Fruit fly (Drosophila melanogaster) whole organism, wandering third instar larva: ENCODE results near the gene nrv3.

Experiments used
- Abd-B ChIP-seq: fragments of >200 bp; optimal IDR thresholded peaks from 2 replicates; lab custom pipeline; 2017; ENCODE audit warnings: missing biosample characterization, missing genetic modification characterization
- CG32264 ChIP-seq: fragments of 200-800 bp; sonication (Bioruptor generic); optimal IDR thresholded peaks from 2 replicates; lab custom pipeline; 2016; ENCODE audit warnings: missing biosample characterization, missing genetic modification characterization
- Dfd ChIP-seq: fragments of >200 bp; optimal IDR thresholded peaks from 2 replicates; lab custom pipeline; 2017; ENCODE audit warnings: missing biosample characterization, missing genetic modification characterization
- Dif ChIP-seq: fragments of 200-275, 200-300 bp; sonication (Bioruptor generic); optimal IDR thresholded peaks from 2 replicates; lab custom pipeline; 2018; ENCODE audit warnings: missing biosample characterization, missing genetic modification characterization; ENCODE audit not compliant: partially characterized antibody
- GATAd ChIP-seq: sonication (Bioruptor generic); optimal IDR thresholded peaks from 2 replicates; lab custom pipeline; 2016; ENCODE audit warnings: missing biosample characterization, missing genetic modification characterization
- HLH106 ChIP-seq: fragments of 200-800 bp; optimal IDR thresholded peaks from 3 replicates; lab custom pipeline; 2019; ENCODE audit warnings: missing biosample characterization, mild to moderate bottlenecking, missing genetic modification characterization, moderate library complexity
- Hnf4 ChIP-seq: fragments of 200-800 bp; sonication (Bioruptor generic); optimal IDR thresholded peaks from 2 replicates; lab custom pipeline; 2016; ENCODE audit warnings: missing biosample characterization, mild to moderate bottlenecking, missing genetic modification characterization
- Hr83 ChIP-seq: fragments of 200-300 bp; sonication (Bioruptor generic); optimal IDR thresholded peaks from 2 replicates; lab custom pipeline; 2016; ENCODE audit warnings: missing biosample characterization, mild to moderate bottlenecking, missing genetic modification characterization, moderate library complexity; ENCODE audit not compliant: poor library complexity, severe bottlenecking
- Jra ChIP-seq: sonication (Bioruptor generic); optimal IDR thresholded peaks from 2 replicates; lab custom pipeline; 2016; ENCODE audit warnings: missing biosample characterization, missing genetic modification characterization
- Mio ChIP-seq: sonication (Bioruptor generic); optimal IDR thresholded peaks from 2 replicates; lab custom pipeline; 2016; ENCODE audit warnings: missing biosample characterization, missing genetic modification characterization
- Myc ChIP-seq: fragments of >200 bp; optimal IDR thresholded peaks from 2 replicates; lab custom pipeline; 2017
- OdsH ChIP-seq: fragments of 200-800 bp; sonication (Bioruptor generic); optimal IDR thresholded peaks from 2 replicates; lab custom pipeline; 2016; ENCODE audit warnings: missing biosample characterization, mild to moderate bottlenecking, missing genetic modification characterization
- Sp1 ChIP-seq: fragments of 200-800 bp; sonication (Bioruptor generic); optimal IDR thresholded peaks from 3 replicates; lab custom pipeline; 2019; ENCODE audit warnings: missing biosample characterization, mild to moderate bottlenecking, missing genetic modification characterization, moderate library complexity
- Vsx2 ChIP-seq: fragments of 200-300, 225-300 bp; sonication (Bioruptor generic); optimal IDR thresholded peaks from 2 replicates; lab custom pipeline; 2018; ENCODE audit warnings: missing biosample characterization, missing genetic modification characterization; ENCODE audit not compliant: partially characterized antibody
- br ChIP-seq: fragments of 200-800 bp; sonication (Bioruptor generic); optimal IDR thresholded peaks from 2 replicates; lab custom pipeline; 2016; ENCODE audit warnings: missing biosample characterization, missing genetic modification characterization
- brk ChIP-seq: fragments of 200-800 bp; sonication (Bioruptor generic); optimal IDR thresholded peaks from 2 replicates; lab custom pipeline; 2016; ENCODE audit warnings: missing biosample characterization, mild to moderate bottlenecking, missing genetic modification characterization
- dl ChIP-seq, 2 experiments: fragments of 175-275, 200-275 bp in 1 of 2; fragments of 200-275 bp in 1 of 2; sonication (Bioruptor generic); optimal IDR thresholded peaks; lab custom pipeline; 2018; ENCODE audit warnings: mild to moderate bottlenecking in 2 of 2, missing biosample characterization in 2 of 2, missing genetic modification characterization in 2 of 2, moderate library complexity in 2 of 2; ENCODE audit not compliant: partially characterized antibody in 2 of 2, insufficient read depth in 1 of 2
- dmrt93B ChIP-seq: fragments of 200-800 bp; sonication (Bioruptor generic); optimal IDR thresholded peaks from 2 replicates; lab custom pipeline; 2018; ENCODE audit warnings: missing biosample characterization, mild to moderate bottlenecking, missing genetic modification characterization
- dsf ChIP-seq: sonication (Bioruptor generic); optimal IDR thresholded peaks from 2 replicates; lab custom pipeline; 2016; ENCODE audit warnings: missing biosample characterization, missing genetic modification characterization, borderline replicate concordance
- ey ChIP-seq: fragments of 200-800 bp; sonication (Bioruptor generic); optimal IDR thresholded peaks from 2 replicates; lab custom pipeline; 2016; ENCODE audit warnings: missing biosample characterization, missing genetic modification characterization
- foxo ChIP-seq, 2 experiments: fragments of 200-800 bp; sonication (Bioruptor generic); optimal IDR thresholded peaks; 2 replicates in 1 of 2; 3 replicates in 1 of 2; lab custom pipeline; 2016 to 2017; ENCODE audit warnings: missing biosample characterization in 2 of 2, missing genetic modification characterization in 2 of 2
- h ChIP-seq: fragments of 200-800 bp; sonication (Bioruptor generic); optimal IDR thresholded peaks from 3 replicates; lab custom pipeline; 2016; ENCODE audit warnings: missing biosample characterization, mild to moderate bottlenecking, missing genetic modification characterization
- jim ChIP-seq: fragments of 175-275, 200-325 bp; sonication (Bioruptor generic); optimal IDR thresholded peaks from 2 replicates; lab custom pipeline; 2016; ENCODE audit warnings: missing biosample characterization, mild to moderate bottlenecking, missing genetic modification characterization
- pan ChIP-seq: fragments of >200 bp; optimal IDR thresholded peaks from 2 replicates; lab custom pipeline; 2017
- psq ChIP-seq: fragments of 200-800 bp; sonication (Bioruptor generic); optimal IDR thresholded peaks from 3 replicates; lab custom pipeline; 2017; ENCODE audit warnings: missing biosample characterization, mild to moderate bottlenecking, missing genetic modification characterization, moderate library complexity
- sv ChIP-seq: fragments of 200-800 bp; sonication (Bioruptor generic); optimal IDR thresholded peaks from 3 replicates; lab custom pipeline; 2016; ENCODE audit warnings: missing biosample characterization, missing genetic modification characterization
- tai ChIP-seq: sonication (Bioruptor generic); optimal IDR thresholded peaks from 2 replicates; lab custom pipeline; 2016; ENCODE audit warnings: missing biosample characterization, missing genetic modification characterization
- usp ChIP-seq: fragments of >200 bp; optimal IDR thresholded peaks from 2 replicates; lab custom pipeline; 2017; ENCODE audit warnings: missing biosample characterization, missing genetic modification characterization
- woc ChIP-seq: sonication (Bioruptor generic); optimal IDR thresholded peaks from 2 replicates; lab custom pipeline; 2016; ENCODE audit warnings: missing biosample characterization, mild to moderate bottlenecking, missing genetic modification characterization

Gene nrv3

DNA sequence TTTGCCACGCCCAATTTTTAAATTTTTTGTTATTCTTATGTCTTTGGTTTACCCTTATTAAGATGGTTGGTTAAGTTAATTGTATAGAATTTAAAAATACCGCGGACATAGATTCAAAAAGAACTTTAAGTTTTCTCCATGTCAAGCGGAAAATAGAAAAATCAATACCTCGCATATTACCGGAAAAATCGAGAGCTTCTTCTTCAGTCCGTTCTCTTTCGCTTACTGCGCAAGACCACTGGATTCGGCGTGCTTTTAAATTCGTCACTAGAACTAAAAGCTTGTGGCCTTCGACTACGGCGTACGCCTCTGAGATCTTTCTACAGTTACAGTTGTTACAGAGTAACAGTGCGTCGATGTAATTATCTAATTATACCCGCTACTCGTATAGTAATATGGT, 1.8 kb upstream of the nrv3 start:
- TF ChIP-seq GATAd (GFP tag; lab: Kevin White, UChicago) (no peak), Hnf4 (GFP tag; lab: Kevin White, UChicago) (no peak), tai (GFP tag; lab: Kevin White, UChicago) (no peak), CG32264 (GFP tag; lab: Kevin White, UChicago) (no peak), Hr83 (GFP tag; lab: Kevin White, UChicago) (no peak), br (GFP tag; lab: Kevin White, UChicago) (no peak), Sp1 (GFP tag; lab: Kevin White, UChicago) (no peak), ey (GFP tag; lab: Kevin White, UChicago) (no peak), Jra (GFP tag; lab: Kevin White, UChicago) (no peak), OdsH (GFP tag; lab: Kevin White, UChicago) (no peak), jim (GFP tag; lab: Kevin White, UChicago) (no peak), woc (no peak), dmrt93B (GFP tag; lab: Kevin White, UChicago) (no peak), pan (no peak), dl (GFP tag; optimal IDR thresholded peaks at IDR 0.05; lab: Kevin White, UChicago; ENCODE audit: insufficient read depth in 1 of 2, partially characterized antibody in 2 of 2) (no peak), psq (GFP tag; lab: Kevin White, UChicago) (no peak), Dif (GFP tag; lab: Kevin White, UChicago) (no peak), foxo (GFP tag; optimal IDR thresholded peaks at IDR 0.05; lab: Kevin White, UChicago) (no peak), HLH106 (tag; lab: Kevin White, UChicago) (no peak)

DNA sequence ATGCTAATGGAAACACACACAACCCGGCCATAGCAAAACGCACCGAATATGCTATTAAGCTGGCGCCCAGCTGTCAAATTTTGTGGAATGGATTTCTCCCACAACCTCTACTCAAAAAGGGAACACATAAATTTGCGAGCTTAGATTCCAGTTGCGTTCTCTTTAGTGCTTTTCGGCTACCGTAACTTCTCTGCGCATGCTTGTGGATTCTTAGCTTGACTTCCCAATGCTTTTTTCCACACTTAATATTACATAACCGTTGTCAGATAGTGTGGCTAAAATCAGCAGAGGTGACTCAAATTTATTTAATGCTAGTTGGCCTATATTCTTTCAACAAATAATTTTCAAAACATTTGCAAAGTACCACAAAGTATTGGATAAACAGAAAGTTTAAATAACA, 1.6 kb downstream of the nrv3 start:
- TF ChIP-seq Myc (lab: Kevin White, UChicago): no peak
- TF ChIP-seq dl (GFP tag; optimal IDR thresholded peaks at IDR 0.05; lab: Kevin White, UChicago; ENCODE audit: insufficient read depth in 1 of 2, partially characterized antibody in 2 of 2): no peak
- TF ChIP-seq sv: no peak
- TF ChIP-seq Abd-B (GFP tag; lab: Kevin White, UChicago): no peak
- no peak for TF ChIP-seq CG32264 (GFP tag; lab: Kevin White, UChicago)
- no peak for TF ChIP-seq h (GFP tag; lab: Kevin White, UChicago)
- no peak for TF ChIP-seq Mio (GFP tag; lab: Kevin White, UChicago)
- no peak for TF ChIP-seq dsf (GFP tag; lab: Kevin White, UChicago)
- no peak for TF ChIP-seq Vsx2 (GFP tag; lab: Kevin White, UChicago)
- no peak for TF ChIP-seq tai (GFP tag; lab: Kevin White, UChicago)
- no peak for TF ChIP-seq ey (GFP tag; lab: Kevin White, UChicago)
- TF ChIP-seq psq (GFP tag; lab: Kevin White, UChicago): no peak
- no peak for TF ChIP-seq Dfd (GFP tag; lab: Kevin White, UChicago)
- no peak for TF ChIP-seq brk (GFP tag; lab: Kevin White, UChicago)

- TF ChIP-seq usp (GFP tag; lab: Kevin White, UChicago) (no peak), h (GFP tag; lab: Kevin White, UChicago) (peak; percentile 23)
Observed at dm6 chr2L:21396714-21397654, 17.2 kb downstream of the nrv3 start.
